Worm (Caenorhabditis elegans) whole organism, early embryonic: ENCODE data around the gene srz-64.

ENCODE experiments used
- B0310.2 ChIP-seq: sonication (generic microtip); optimal IDR thresholded peaks from 2 replicates; lab custom pipeline; 2016; ENCODE audit warnings: mild to moderate bottlenecking, missing genetic modification characterization, missing compliant biosample characterization
- F13C5.2 ChIP-seq: sonication (generic microtip); optimal IDR thresholded peaks from 2 replicates; lab custom pipeline; 2017; ENCODE audit warnings: mild to moderate bottlenecking, missing genetic modification characterization, inconsistent platforms, missing compliant biosample characterization
- aly-1 ChIP-seq: sonication (generic microtip); optimal IDR thresholded peaks from 2 replicates; lab custom pipeline; 2016; ENCODE audit warnings: missing genetic modification characterization, missing compliant biosample characterization
- ama-1 ChIP-seq: fragments of 150-350 bp; optimal IDR thresholded peaks from 2 replicates; lab custom pipeline; 2014
- ceh-13 ChIP-seq: fragments of 200-800 bp; sonication (Bioruptor generic); optimal IDR thresholded peaks from 2 replicates; lab custom pipeline; 2018; ENCODE audit warnings: mild to moderate bottlenecking, missing genetic modification characterization, missing compliant biosample characterization
- ceh-36 ChIP-seq: sonication (generic microtip); optimal IDR thresholded peaks from 2 replicates; lab custom pipeline; 2016; ENCODE audit warnings: missing genetic modification characterization, inconsistent platforms, missing compliant biosample characterization
- ets-7 ChIP-seq: sonication (generic microtip); optimal IDR thresholded peaks from 2 replicates; lab custom pipeline; 2016; ENCODE audit warnings: missing genotype, missing genetic modification characterization, missing compliant biosample characterization
- flt-1 ChIP-seq: fragments of 200-800 bp; sonication (Bioruptor generic); IDR thresholded peaks from 2 replicates; pipeline ENCODE4 v1.3.6; 2022; ENCODE audit warnings: missing genetic modification characterization, missing compliant biosample characterization
- hmbx-1 ChIP-seq: sonication (generic microtip); optimal IDR thresholded peaks from 2 replicates; lab custom pipeline; 2016; ENCODE audit warnings: mild to moderate bottlenecking, missing genetic modification characterization, missing compliant biosample characterization
- hmg-4 ChIP-seq: fragments of 200-800 bp; sonication (Bioruptor generic); optimal IDR thresholded peaks from 2 replicates; lab custom pipeline; 2018; ENCODE audit warnings: mild to moderate bottlenecking, missing genetic modification characterization, missing compliant biosample characterization
- hnd-1 ChIP-seq: sonication (generic microtip); optimal IDR thresholded peaks from 2 replicates; lab custom pipeline; 2016; ENCODE audit warnings: missing genetic modification characterization, missing compliant biosample characterization
- pes-1 ChIP-seq: fragments of 200-800 bp; sonication (Bioruptor generic); IDR thresholded peaks from 2 replicates; pipeline ENCODE4 v1.3.6; 2022; ENCODE audit warnings: missing genetic modification reagents, missing genetic modification characterization, missing compliant biosample characterization
- scrt-1 ChIP-seq: fragments of 200-800 bp; sonication (Bioruptor generic); IDR thresholded peaks from 2 replicates; pipeline ENCODE4 v1.3.6; 2022; ENCODE audit warnings: missing genetic modification characterization, missing compliant biosample characterization
- sea-1 ChIP-seq: fragments of 200-800 bp; sonication (Bioruptor generic); conservative IDR thresholded peaks from 2 replicates; pipeline ENCODE4 v1.3.6; 2022; ENCODE audit warnings: missing genetic modification characterization, missing compliant biosample characterization
- tbx-11 ChIP-seq: fragments of 200-800 bp; sonication (Bioruptor generic); IDR thresholded peaks from 2 replicates; pipeline ENCODE4 v1.3.6; 2022; ENCODE audit warnings: missing genetic modification characterization, missing compliant biosample characterization
- tbx-37 ChIP-seq: fragments of 200-800 bp; sonication (Bioruptor generic); conservative IDR thresholded peaks from 2 replicates; pipeline ENCODE4 v1.3.6; 2022; ENCODE audit warnings: missing genetic modification reagents, missing genetic modification characterization, missing compliant biosample characterization
- tra-4 ChIP-seq: sonication (generic microtip); optimal IDR thresholded peaks from 2 replicates; lab custom pipeline; 2017; ENCODE audit warnings: missing genetic modification characterization, missing compliant biosample characterization

srz-64 gene

DNA sequence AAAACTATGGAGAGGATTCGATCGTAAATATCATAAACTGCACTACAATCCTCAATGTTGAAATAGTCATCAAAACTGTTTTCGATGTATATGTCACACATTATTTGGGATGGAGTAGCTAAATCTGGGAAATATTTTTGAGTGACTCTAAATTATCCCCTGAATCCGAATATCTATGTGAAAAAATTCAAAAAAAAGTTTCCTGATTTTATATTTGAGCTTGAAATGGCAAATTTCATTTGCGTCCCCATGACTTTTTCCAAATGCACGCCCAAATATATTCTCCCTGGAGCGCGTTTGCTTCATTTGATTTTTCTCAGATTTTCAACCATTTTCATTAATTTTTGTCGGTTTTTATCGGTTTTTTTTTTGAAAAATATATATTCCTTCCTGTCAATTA is at the start of gene srz-64:
TSS of gene srz-64 (minus strand) at position 101 of the 400 bp plus-strand sequence.
- TF ChIP-seq tbx-37 (no peak), B0310.2 (tag; lab: Kevin White, UChicago) (no peak), scrt-1 (no peak), tra-4 (tag; lab: Kevin White, UChicago) (no peak), hmbx-1 (tag; lab: Kevin White, UChicago) (no peak), ceh-13 (no peak), ceh-36 (tag; lab: Kevin White, UChicago) (no peak), ama-1 (lab: Kevin White, UChicago) (no peak)

DNA sequence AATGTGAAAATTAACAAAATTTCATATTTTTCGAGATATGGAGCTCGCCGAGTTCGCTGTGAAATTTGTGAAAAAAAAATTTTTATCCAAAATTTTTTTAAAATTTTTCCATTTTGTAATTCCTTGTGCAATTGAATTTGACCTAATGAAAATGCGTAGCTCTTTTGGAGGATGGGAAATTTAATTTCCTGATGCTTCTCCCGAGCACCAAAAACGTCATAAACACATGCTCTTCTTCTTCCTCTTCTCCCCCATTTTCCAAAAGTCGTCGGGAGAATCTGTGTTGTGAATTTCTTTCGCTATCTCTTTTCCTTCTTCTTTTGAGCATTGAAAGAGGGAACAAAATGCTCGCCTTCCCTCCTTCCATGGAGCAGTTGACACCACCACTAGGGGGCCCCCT is 48.4 kb upstream of the srz-64 start:
- no peak for TF ChIP-seq ceh-36 (tag; lab: Kevin White, UChicago)
- TF ChIP-seq aly-1, result no peak
- TF ChIP-seq hnd-1 (tag; lab: Kevin White, UChicago), result no peak
- no peak for TF ChIP-seq flt-1
- TF ChIP-seq sea-1, result no peak
- no peak for TF ChIP-seq ets-7
- no peak for TF ChIP-seq tra-4 (tag; lab: Kevin White, UChicago)
- TF ChIP-seq tbx-11 (GFP tag; lab: Robert Waterston, UW), result no peak
- no peak for TF ChIP-seq ama-1 (lab: Kevin White, UChicago)
- TF ChIP-seq scrt-1, result no peak
- TF ChIP-seq ceh-13, result no peak
- no peak for TF ChIP-seq hmg-4 (GFP tag; lab: Kevin White, UChicago)
- no peak for TF ChIP-seq F13C5.2 (tag; lab: Kevin White, UChicago)
- no peak for TF ChIP-seq B0310.2 (tag; lab: Kevin White, UChicago)

ce11 chrII:1340049-1340448 is 47.0 kb upstream of the srz-64 start:
- no peak for TF ChIP-seq ceh-13
- no peak for TF ChIP-seq hmg-4 (GFP tag; lab: Kevin White, UChicago)
- no peak for TF ChIP-seq scrt-1
- no peak for TF ChIP-seq hnd-1 (tag; lab: Kevin White, UChicago)
- TF ChIP-seq ceh-36 (tag; lab: Kevin White, UChicago), result no peak
- TF ChIP-seq sea-1, result no peak
- TF ChIP-seq flt-1, result no peak
- TF ChIP-seq tbx-11 (GFP tag; lab: Robert Waterston, UW), result no peak

DNA sequence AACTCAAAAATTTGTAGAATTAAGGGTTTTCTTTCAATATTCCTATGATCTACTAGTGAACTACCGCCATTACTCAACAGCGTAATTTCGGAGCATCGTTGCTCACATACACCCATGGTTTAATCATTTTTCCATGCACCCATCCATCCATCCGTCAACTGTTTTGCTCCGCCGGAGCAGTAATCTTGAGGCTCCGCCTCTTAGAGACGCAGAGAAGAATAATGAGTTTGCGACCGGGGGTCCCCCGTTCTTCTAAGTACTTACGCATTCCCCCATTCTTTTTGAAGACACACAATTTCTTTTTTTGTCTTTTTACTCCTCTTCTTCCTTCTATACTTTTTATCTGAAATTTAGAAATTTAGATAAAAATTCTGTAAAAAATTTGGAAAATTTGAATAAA is 45.1 kb upstream of the srz-64 start:
- TF ChIP-seq sea-1 (no peak), tbx-11 (GFP tag; lab: Robert Waterston, UW) (no peak), ceh-36 (tag; lab: Kevin White, UChicago) (no peak), ama-1 (lab: Kevin White, UChicago) (no peak), flt-1 (no peak), tbx-37 (no peak), scrt-1 (no peak), B0310.2 (tag; lab: Kevin White, UChicago) (no peak), hmbx-1 (tag; lab: Kevin White, UChicago) (no peak), hnd-1 (tag; lab: Kevin White, UChicago) (no peak), aly-1 (no peak), F13C5.2 (tag; lab: Kevin White, UChicago) (no peak), pes-1 (no peak), tra-4 (tag; lab: Kevin White, UChicago) (no peak), ets-7 (no peak), hmg-4 (GFP tag; lab: Kevin White, UChicago) (no peak), ceh-13 (no peak)

DNA sequence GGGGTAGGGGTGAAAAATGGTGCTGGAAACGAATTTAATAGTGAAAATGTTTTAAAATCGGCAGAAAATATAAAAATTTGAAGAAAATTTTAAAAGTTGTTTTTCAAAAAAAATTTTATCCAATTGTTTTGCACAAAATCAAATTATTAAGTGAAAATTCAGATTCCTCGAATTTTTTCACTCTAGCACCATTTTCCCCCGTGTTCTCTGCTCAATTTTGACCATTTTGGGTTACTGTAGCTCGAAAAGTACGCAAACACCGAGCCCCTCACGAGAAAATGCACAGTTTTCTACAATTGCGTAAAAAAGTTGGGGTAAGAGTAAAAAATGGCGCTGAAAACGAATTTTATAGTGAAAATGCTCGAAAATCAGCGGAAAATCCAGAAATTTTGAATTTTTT is 36.8 kb upstream of the srz-64 start:
- TF ChIP-seq F13C5.2 (tag; lab: Kevin White, UChicago) (no peak), hmg-4 (GFP tag; lab: Kevin White, UChicago) (no peak), tra-4 (tag; lab: Kevin White, UChicago) (no peak), ceh-13 (no peak), sea-1 (no peak), hmbx-1 (tag; lab: Kevin White, UChicago) (no peak), ceh-36 (tag; lab: Kevin White, UChicago) (no peak), ama-1 (lab: Kevin White, UChicago) (no peak), scrt-1 (no peak), B0310.2 (tag; lab: Kevin White, UChicago) (no peak), ets-7 (no peak), aly-1 (no peak), flt-1 (no peak), hnd-1 (tag; lab: Kevin White, UChicago) (no peak), tbx-37 (no peak), tbx-11 (GFP tag; lab: Robert Waterston, UW) (no peak), pes-1 (no peak)

DNA sequence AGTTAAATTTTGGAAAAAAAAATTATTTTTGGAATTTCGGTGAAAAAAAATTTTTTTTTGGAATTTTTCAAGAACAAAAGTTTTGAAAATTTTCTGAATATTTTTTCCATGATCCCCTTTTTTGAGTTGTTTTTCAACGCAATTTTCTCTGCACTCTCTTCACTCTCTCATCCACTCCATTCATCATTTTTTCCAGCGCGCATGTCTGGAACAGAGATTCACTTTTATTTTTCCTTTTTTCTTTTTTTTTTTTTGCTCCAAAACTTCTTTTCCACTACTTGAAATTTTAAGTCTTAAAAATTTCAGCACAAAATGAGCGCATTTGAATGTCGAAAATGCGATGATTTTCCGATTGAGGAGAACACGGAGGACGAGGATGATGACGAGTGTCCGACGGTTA is 33.6 kb upstream of the srz-64 start, which contains the start of gene jip-1:
TSS of gene jip-1 (plus strand) at position 301 of the 400 bp plus-strand sequence.
- TF ChIP-seq F13C5.2 (tag; lab: Kevin White, UChicago), result no peak
- no peak for TF ChIP-seq B0310.2 (tag; lab: Kevin White, UChicago)
- TF ChIP-seq tbx-37, result no peak
- no peak for TF ChIP-seq aly-1
- no peak for TF ChIP-seq hnd-1 (tag; lab: Kevin White, UChicago)

- TF ChIP-seq tbx-11 (GFP tag; lab: Robert Waterston, UW), result no peak
- TF ChIP-seq ets-7, result no peak
- TF ChIP-seq ceh-36 (tag; lab: Kevin White, UChicago), result no peak
- no peak for TF ChIP-seq ama-1 (lab: Kevin White, UChicago)
- no peak for TF ChIP-seq hmbx-1 (tag; lab: Kevin White, UChicago)
- TF ChIP-seq ceh-13, result no peak
- no peak for TF ChIP-seq hnd-1 (tag; lab: Kevin White, UChicago)
- TF ChIP-seq tbx-37, result no peak
- no peak for TF ChIP-seq F13C5.2 (tag; lab: Kevin White, UChicago)
- no peak for TF ChIP-seq B0310.2 (tag; lab: Kevin White, UChicago)
- TF ChIP-seq pes-1, result no peak
- no peak for TF ChIP-seq aly-1
- TF ChIP-seq flt-1, result no peak
- no peak for TF ChIP-seq hmg-4 (GFP tag; lab: Kevin White, UChicago)
- no peak for TF ChIP-seq sea-1
- TF ChIP-seq tra-4 (tag; lab: Kevin White, UChicago), result no peak
- no peak for TF ChIP-seq scrt-1
Measured at ce11 chrII:1325604-1326003, 32.5 kb upstream of the srz-64 start.

DNA sequence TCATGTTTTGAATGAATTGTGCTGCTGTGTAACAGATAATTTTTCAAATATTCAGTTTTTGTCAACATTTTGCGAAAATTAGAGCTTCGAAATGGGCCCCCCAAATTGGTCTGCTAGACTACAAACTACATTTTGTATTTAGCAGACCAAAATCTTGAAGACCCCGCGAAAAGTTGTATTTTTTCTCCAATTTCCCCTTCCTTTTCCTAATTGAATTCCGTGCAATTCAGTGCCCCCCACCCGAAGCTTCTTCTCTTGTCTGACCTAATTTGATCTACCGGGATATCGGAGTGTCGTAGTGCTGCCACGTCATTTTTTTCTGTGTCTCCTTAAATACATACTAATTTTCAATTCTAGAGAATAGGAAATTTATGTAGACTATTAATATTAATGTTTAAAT is 31.0 kb upstream of the srz-64 start:
- TF ChIP-seq ets-7, result no peak
- TF ChIP-seq flt-1, result no peak
- no peak for TF ChIP-seq ceh-36 (tag; lab: Kevin White, UChicago)
- TF ChIP-seq hmg-4 (GFP tag; lab: Kevin White, UChicago), result no peak
- no peak for TF ChIP-seq scrt-1
- TF ChIP-seq B0310.2 (tag; lab: Kevin White, UChicago), result no peak
- TF ChIP-seq hmbx-1 (tag; lab: Kevin White, UChicago), result no peak
- no peak for TF ChIP-seq pes-1
